Worm (Caenorhabditis elegans) whole organism, late embryonic: ENCODE measurements around the gene tig-2.

Experiments
- K09A11.1 ChIP-seq: sonication (generic microtip); optimal IDR thresholded peaks from 2 replicates; lab custom pipeline; 2017; ENCODE audit warnings: antibody characterized with exemption, mild to moderate bottlenecking, missing genetic modification characterization, missing compliant biosample characterization; ENCODE audit not compliant: insufficient read depth
- ceh-22 ChIP-seq: sonication (generic microtip); optimal IDR thresholded peaks from 2 replicates; lab custom pipeline; 2017; ENCODE audit warnings: missing biosample characterization, missing genetic modification characterization
- fkh-10 ChIP-seq: fragments of 150-350 bp; optimal IDR thresholded peaks from 2 replicates; lab custom pipeline; 2014; ENCODE audit warnings: missing biosample characterization, missing genetic modification reagents, missing genetic modification characterization
- lin-11 ChIP-seq: fragments of 200-800 bp; sonication (Bioruptor generic); optimal IDR thresholded peaks from 2 replicates; lab custom pipeline; 2018; ENCODE audit warnings: mild to moderate bottlenecking, missing genetic modification characterization, missing compliant biosample characterization

ce11 chrV:4720884-4721464 lies 9.0 kb downstream of the tig-2 start:
- TF ChIP-seq lin-11 (no peak), ceh-22 (no peak), K09A11.1 (tag; lab: Kevin White, UChicago) (no peak), fkh-10 (GFP tag; lab: Kevin White, UChicago) (no peak)
